Fruit fly (Drosophila melanogaster) whole organism, embryonic: Measurements from ENCODE around the gene NPF.
A peak's percentile ranks its signal among the peaks of the same experiment; 100 is the strongest.

Experiments used
- Antp ChIP-seq: fragments of 200-800 bp; sonication (Bioruptor generic); optimal IDR thresholded peaks from 3 replicates; lab custom pipeline; 2016; ENCODE audit warnings: missing biosample characterization, missing genetic modification characterization
- B-H1 ChIP-seq: fragments of 200-800 bp; sonication (Bioruptor generic); IDR thresholded peaks from 3 replicates; pipeline ENCODE4 v1.3.6; 2022; ENCODE audit warnings: missing biosample characterization, missing genetic modification characterization
- CG10366 ChIP-seq: fragments of 200-800 bp; sonication (Bioruptor generic); IDR thresholded peaks from 2 replicates; pipeline ENCODE4 v1.3.6; 2022; ENCODE audit warnings: missing biosample characterization, missing genetic modification characterization
- CG11560 ChIP-seq: fragments of 200-800 bp; sonication (Bioruptor generic); IDR thresholded peaks from 3 replicates; pipeline ENCODE4 v1.3.6; 2022; ENCODE audit warnings: missing biosample characterization, missing genetic modification characterization
- CG12391 ChIP-seq: fragments of 200-800 bp; sonication (Bioruptor generic); optimal IDR thresholded peaks from 3 replicates; lab custom pipeline; 2018; ENCODE audit warnings: missing biosample characterization, mild to moderate bottlenecking, missing genetic modification characterization, moderate library complexity
- CG13424 ChIP-seq: fragments of 200-800 bp; sonication (Bioruptor generic); optimal IDR thresholded peaks from 2 replicates; lab custom pipeline; 2019; ENCODE audit warnings: missing biosample characterization, mild to moderate bottlenecking, missing genetic modification characterization, moderate library complexity
- CG16815 ChIP-seq: fragments of 200-800 bp; sonication (Bioruptor generic); optimal IDR thresholded peaks from 3 replicates; lab custom pipeline; 2017; ENCODE audit warnings: missing biosample characterization, mild to moderate bottlenecking, missing genetic modification characterization
- CG30020 ChIP-seq: fragments of 200-800 bp; optimal IDR thresholded peaks from 2 replicates; lab custom pipeline; 2019; ENCODE audit warnings: missing biosample characterization, mild to moderate bottlenecking, missing genetic modification characterization, moderate library complexity
- CG30431 ChIP-seq: fragments of 200-800 bp; sonication (Bioruptor generic); optimal IDR thresholded peaks from 2 replicates; lab custom pipeline; 2017; ENCODE audit warnings: missing biosample characterization, missing genetic modification characterization
- CG31441 ChIP-seq: fragments of 200-800 bp; sonication (Bioruptor generic); IDR thresholded peaks from 2 replicates; pipeline ENCODE4 v1.3.6; 2022; ENCODE audit warnings: missing biosample characterization, missing genetic modification characterization
- CG3995 ChIP-seq: fragments of 200-800 bp; sonication (Bioruptor generic); optimal IDR thresholded peaks from 3 replicates; lab custom pipeline; 2016; ENCODE audit warnings: missing biosample characterization, missing genetic modification characterization
- CG4424 ChIP-seq: fragments of 200-800 bp; sonication (Bioruptor generic); optimal IDR thresholded peaks from 3 replicates; lab custom pipeline; 2016; ENCODE audit warnings: missing biosample characterization, missing genetic modification characterization
- CG5953 ChIP-seq: fragments of 200-800 bp; sonication (Bioruptor generic); IDR thresholded peaks from 2 replicates; pipeline ENCODE4 v1.3.6; 2022; ENCODE audit warnings: missing biosample characterization, missing genetic modification characterization
- CG6765 ChIP-seq: fragments of 200-800 bp; sonication (Bioruptor generic); optimal IDR thresholded peaks from 3 replicates; lab custom pipeline; 2017; ENCODE audit warnings: missing biosample characterization, mild to moderate bottlenecking, missing genetic modification characterization
- CG7556 ChIP-seq: fragments of 200-800 bp; sonication (Bioruptor generic); optimal IDR thresholded peaks from 2 replicates; lab custom pipeline; 2017; ENCODE audit warnings: missing biosample characterization, mild to moderate bottlenecking, missing genetic modification characterization
- CG7839 ChIP-seq: fragments of 200-800 bp; sonication (Bioruptor generic); optimal IDR thresholded peaks from 3 replicates; lab custom pipeline; 2018; ENCODE audit warnings: missing biosample characterization, mild to moderate bottlenecking, missing genetic modification characterization, moderate library complexity
- CG8765 ChIP-seq: fragments of 200-800 bp; sonication (Bioruptor generic); IDR thresholded peaks from 2 replicates; pipeline ENCODE4 v1.3.6; 2022; ENCODE audit warnings: missing biosample characterization, missing genetic modification characterization
- CkIIα-i1 ChIP-seq: fragments of 200-800 bp; sonication (Bioruptor generic); IDR thresholded peaks from 2 replicates; pipeline ENCODE4 v1.3.6; 2022; ENCODE audit warnings: missing biosample characterization, missing genetic modification characterization
- Dip2 ChIP-seq: fragments of 200-800 bp; sonication (Bioruptor generic); IDR thresholded peaks from 2 replicates; pipeline ENCODE4 v1.3.6; 2022; ENCODE audit warnings: missing biosample characterization, missing genetic modification characterization
- Dp ChIP-seq: fragments of 200-800 bp; sonication (Bioruptor generic); optimal IDR thresholded peaks from 2 replicates; lab custom pipeline; 2018; ENCODE audit warnings: missing biosample characterization, mild to moderate bottlenecking, missing genetic modification characterization, moderate library complexity
- E2f2 ChIP-seq: fragments of 200-800 bp; sonication (Bioruptor generic); IDR thresholded peaks from 2 replicates; pipeline ENCODE4 v1.3.6; 2022; ENCODE audit warnings: missing biosample characterization, missing genetic modification characterization
- Ets65A ChIP-seq: fragments of 200-800 bp; sonication (Bioruptor generic); peaks from one replicate; lab custom pipeline; 2016; ENCODE audit warnings: missing biosample characterization, missing genetic modification characterization
- Lim3 ChIP-seq: fragments of 200-800 bp; sonication (Bioruptor generic); IDR thresholded peaks from 2 replicates; pipeline ENCODE4 v1.3.6; 2022; ENCODE audit warnings: missing biosample characterization, missing genetic modification characterization
- NK7.1 ChIP-seq: fragments of 200-800 bp; sonication (Bioruptor generic); optimal IDR thresholded peaks from 3 replicates; lab custom pipeline; 2016; ENCODE audit warnings: missing biosample characterization, missing genetic modification characterization
- PHDP ChIP-seq: fragments of 200-800 bp; sonication (Bioruptor generic); optimal IDR thresholded peaks from 3 replicates; lab custom pipeline; 2018; ENCODE audit warnings: missing biosample characterization, mild to moderate bottlenecking, missing genetic modification characterization, moderate library complexity
- Side ChIP-seq: fragments of 200-800 bp; sonication (Bioruptor generic); optimal IDR thresholded peaks from 2 replicates; lab custom pipeline; 2016; ENCODE audit warnings: missing biosample characterization, missing genetic modification characterization
- YL-1 ChIP-seq: fragments of 200-800 bp; sonication (Bioruptor generic); optimal IDR thresholded peaks from 3 replicates; lab custom pipeline; 2017; ENCODE audit warnings: missing biosample characterization, mild to moderate bottlenecking, missing genetic modification characterization
- ab ChIP-seq: fragments of 200-800 bp; sonication (Bioruptor generic); optimal IDR thresholded peaks from 2 replicates; lab custom pipeline; 2016; ENCODE audit warnings: missing biosample characterization, missing genetic modification characterization
- ara ChIP-seq: fragments of 200-800 bp; sonication (Bioruptor generic); IDR thresholded peaks from 2 replicates; pipeline ENCODE4 v1.3.6; 2022; ENCODE audit warnings: missing biosample characterization, missing genetic modification characterization
- bcd ChIP-seq: fragments of 200-800 bp; sonication (Bioruptor generic); optimal IDR thresholded peaks from 2 replicates; lab custom pipeline; 2017; ENCODE audit warnings: missing biosample characterization, mild to moderate bottlenecking, missing genetic modification characterization
- caup ChIP-seq: fragments of 200-800 bp; sonication (Bioruptor generic); optimal IDR thresholded peaks from 3 replicates; lab custom pipeline; 2017; ENCODE audit warnings: missing biosample characterization, mild to moderate bottlenecking, missing genetic modification characterization, moderate library complexity; ENCODE audit not compliant: severe bottlenecking
- chm ChIP-seq: fragments of 200-800 bp; sonication (Bioruptor generic); IDR thresholded peaks from 2 replicates; pipeline ENCODE4 v1.3.6; 2022; ENCODE audit warnings: missing biosample characterization, missing genetic modification characterization
- danr ChIP-seq: fragments of 200-800 bp; sonication (Bioruptor generic); IDR thresholded peaks from 2 replicates; pipeline ENCODE4 v1.3.6; 2022; ENCODE audit warnings: missing biosample characterization, missing genetic modification characterization
- dati ChIP-seq: fragments of 200-800 bp; sonication (Bioruptor generic); IDR thresholded peaks from 2 replicates; pipeline ENCODE4 v1.3.6; 2022; ENCODE audit warnings: missing biosample characterization, missing genetic modification characterization
- esg ChIP-seq: fragments of 200-800 bp; sonication (Bioruptor generic); conservative IDR thresholded peaks from 2 replicates; pipeline ENCODE4 v1.3.6; 2022; ENCODE audit warnings: missing biosample characterization, missing genetic modification characterization
- ewg ChIP-seq: fragments of 200-800 bp; sonication (Bioruptor generic); optimal IDR thresholded peaks from 3 replicates; lab custom pipeline; 2017; ENCODE audit warnings: mild to moderate bottlenecking, missing biosample characterization, missing genetic modification reagents, missing genetic modification characterization
- grn ChIP-seq: fragments of 200-800 bp; sonication (Bioruptor generic); optimal IDR thresholded peaks from 3 replicates; lab custom pipeline; 2017; ENCODE audit warnings: missing biosample characterization, missing genetic modification characterization
- gsb-n ChIP-seq: fragments of 200-800 bp; sonication (Bioruptor generic); optimal IDR thresholded peaks from 3 replicates; lab custom pipeline; 2018; ENCODE audit warnings: missing biosample characterization, mild to moderate bottlenecking, missing genetic modification characterization
- klu ChIP-seq: fragments of 200-800 bp; sonication (Bioruptor generic); IDR thresholded peaks from 2 replicates; pipeline ENCODE4 v1.3.6; 2022; ENCODE audit warnings: missing biosample characterization, missing genetic modification characterization
- luna ChIP-seq: fragments of 200-800 bp; sonication (Bioruptor generic); optimal IDR thresholded peaks from 2 replicates; lab custom pipeline; 2016; ENCODE audit warnings: missing biosample characterization, missing genetic modification characterization
- mam ChIP-seq: fragments of 200-800 bp; sonication (Bioruptor generic); optimal IDR thresholded peaks from 3 replicates; lab custom pipeline; 2016; ENCODE audit warnings: missing biosample characterization, missing genetic modification characterization
- nom ChIP-seq: fragments of 200-800 bp; sonication (Bioruptor generic); optimal IDR thresholded peaks from 2 replicates; lab custom pipeline; 2017; ENCODE audit warnings: missing biosample characterization, missing genetic modification characterization, mild to moderate bottlenecking, moderate library complexity, missing genetic modification reagents
- pfk ChIP-seq: fragments of 200-800 bp; sonication (Bioruptor generic); optimal IDR thresholded peaks from 2 replicates; lab custom pipeline; 2018; ENCODE audit warnings: missing biosample characterization, mild to moderate bottlenecking, missing genetic modification characterization, moderate library complexity
- run ChIP-seq: fragments of 200-800 bp; sonication (Bioruptor generic); optimal IDR thresholded peaks from 3 replicates; lab custom pipeline; 2018; ENCODE audit warnings: missing biosample characterization, mild to moderate bottlenecking, missing genetic modification characterization
- scrt ChIP-seq: fragments of 200-800 bp; sonication (Bioruptor generic); optimal IDR thresholded peaks from 2 replicates; lab custom pipeline; 2018; ENCODE audit warnings: missing biosample characterization, mild to moderate bottlenecking, missing genetic modification characterization, moderate library complexity
- sima ChIP-seq: fragments of 200-800 bp; sonication (Bioruptor generic); optimal IDR thresholded peaks from 2 replicates; lab custom pipeline; 2016; ENCODE audit warnings: missing biosample characterization, missing genetic modification characterization
- sob ChIP-seq: fragments of 200-800 bp; sonication (Bioruptor generic); IDR thresholded peaks from 2 replicates; pipeline ENCODE4 v1.3.6; 2022; ENCODE audit warnings: missing biosample characterization, missing genetic modification characterization
- z ChIP-seq: fragments of 200-800 bp; sonication (Bioruptor generic); IDR thresholded peaks from 3 replicates; pipeline ENCODE4 v1.3.6; 2022; ENCODE audit warnings: missing biosample characterization, missing genetic modification characterization
- zen2 ChIP-seq: fragments of 200-800 bp; sonication (Bioruptor generic); IDR thresholded peaks from 3 replicates; pipeline ENCODE4 v1.3.6; 2022; ENCODE audit warnings: missing biosample characterization, missing genetic modification characterization; ENCODE audit not compliant: partially characterized antibody
- zf30C ChIP-seq: fragments of 200-800 bp; sonication (Bioruptor generic); optimal IDR thresholded peaks from 3 replicates; lab custom pipeline; 2018; ENCODE audit warnings: missing biosample characterization, mild to moderate bottlenecking, missing genetic modification characterization

The NPF gene

dm6 chr3R:16646952-16647715 is 38.1 kb downstream of the NPF start, which contains the start of the genes CG10324 and CCT3 (continued):
- no peak for TF ChIP-seq CkIIα-i1 (GFP tag; lab: Robert Waterston, UW)
- TF ChIP-seq run (tag; lab: Kevin White, UChicago), result no peak
- no peak for TF ChIP-seq CG11560 (tag; lab: Robert Waterston, UW)
- TF ChIP-seq esg (GFP tag; lab: Robert Waterston, UW), result peak; percentile 57
- TF ChIP-seq Lim3 (GFP tag; lab: Robert Waterston, UW), result no peak
- peak; percentile 22 for TF ChIP-seq NK7.1 (GFP tag; lab: Kevin White, UChicago)
- no peak for TF ChIP-seq CG7839 (tag; lab: Kevin White, UChicago)
- no peak for TF ChIP-seq CG30431 (GFP tag; lab: Kevin White, UChicago)
- peak; percentile 53; the same call in 1 of the 2 replicates for TF ChIP-seq chm (GFP tag; lab: Robert Waterston, UW)
- TF ChIP-seq sima (GFP tag; lab: Kevin White, UChicago), result no peak
- TF ChIP-seq CG31441 (GFP tag; lab: Robert Waterston, UW), result peak; percentile 74
- TF ChIP-seq CG5953 (GFP tag; lab: Robert Waterston, UW), result no peak
- TF ChIP-seq danr (GFP tag; lab: Robert Waterston, UW), result no peak
- no peak; the same call in 1 of the 2 replicates for TF ChIP-seq CG10366 (GFP tag; lab: Robert Waterston, UW)
- no peak for TF ChIP-seq klu (GFP tag; lab: Robert Waterston, UW)
- no peak for TF ChIP-seq gsb-n
- TF ChIP-seq CG8765 (GFP tag; lab: Robert Waterston, UW), result peak; percentile 24; the same call in 1 of the 2 replicates
- TF ChIP-seq nom (GFP tag; lab: Kevin White, UChicago), result peak; percentile 27
- no peak for TF ChIP-seq pfk (GFP tag; lab: Kevin White, UChicago)
- TF ChIP-seq E2f2 (GFP tag; lab: Robert Waterston, UW), result peak; percentile 79
- peak; percentile 91 for TF ChIP-seq CG30020 (tag; lab: Kevin White, UChicago)
- no peak for TF ChIP-seq ewg
- TF ChIP-seq scrt (GFP tag; lab: Kevin White, UChicago), result no peak
- TF ChIP-seq zen2 (GFP tag; lab: Robert Waterston, UW), result peak; percentile 49; the same call in 1 of the 3 replicates
- no peak for TF ChIP-seq ab
- TF ChIP-seq CG16815 (GFP tag; lab: Kevin White, UChicago), result peak; percentile 52
- no peak for TF ChIP-seq grn
- peak; percentile 45 for TF ChIP-seq mam (GFP tag; lab: Kevin White, UChicago)
- 0 out of 3 replicates have a peak, but pooled peaks have one; percentile 25 for TF ChIP-seq B-H1
- peak; percentile 98 for TF ChIP-seq CG3995 (GFP tag; lab: Kevin White, UChicago)
- TF ChIP-seq sob, result peak; percentile 34; the same call in 1 of the 2 replicates
- no peak for TF ChIP-seq luna (GFP tag; lab: Kevin White, UChicago)
- no peak for TF ChIP-seq zf30C (GFP tag; lab: Kevin White, UChicago)
- peak; percentile 68 for TF ChIP-seq CG4424 (GFP tag; lab: Kevin White, UChicago)
- peak; percentile 75 for TF ChIP-seq CG12391
- TF ChIP-seq Ets65A (GFP tag; lab: Kevin White, UChicago), result peak; percentile 87
- no peak for TF ChIP-seq dati (GFP tag; lab: Robert Waterston, UW)
- TF ChIP-seq PHDP (tag; lab: Kevin White, UChicago), result peak; percentile 75
- no peak for TF ChIP-seq Dip2 (GFP tag; lab: Robert Waterston, UW)
- no peak for TF ChIP-seq YL-1 (GFP tag; lab: Kevin White, UChicago)
- no peak for TF ChIP-seq Antp (GFP tag; lab: Kevin White, UChicago)
- TF ChIP-seq ara (GFP tag; lab: Robert Waterston, UW), result no peak
- TF ChIP-seq CG6765 (GFP tag; lab: Kevin White, UChicago), result peak; percentile 71
- peak; percentile 79 for TF ChIP-seq Dp (GFP tag; lab: Kevin White, UChicago)
- peak; percentile 81 for TF ChIP-seq CG13424 (tag; lab: Kevin White, UChicago)
- TF ChIP-seq CG7556, result peak; percentile 66
- peak; percentile 11 for TF ChIP-seq Side
- TF ChIP-seq z (GFP tag; lab: Robert Waterston, UW), result no peak
- peak; percentile 53 for TF ChIP-seq caup (GFP tag; lab: Kevin White, UChicago)
- TF ChIP-seq bcd (GFP tag; lab: Kevin White, UChicago), result peak; percentile 62
